Worm (Caenorhabditis elegans): ENCODE results near the gene AH10.2.

ce11 chrV:14171284-14171683 lies 14.7 kb downstream of the AH10.2 start, which contains the start of gene cest-2.1:
- TF ChIP-seq tab-1 (GFP tag; IDR thresholded peaks at IDR 0.05) (no peak), T22C8.4 (GFP tag; IDR thresholded peaks at IDR 0.05) (no peak), klf-2 (GFP tag; conservative IDR thresholded peaks at IDR 0.05) (no peak), flt-1 (GFP tag; IDR thresholded peaks at IDR 0.05) (no peak)

All from whole organism, midembryonic.